Fruit fly (Drosophila melanogaster) whole organism: ENCODE measurements around the gene CG12278.

Experiments used
- CG8478 ChIP-seq: fragments of >200 bp; optimal IDR thresholded peaks from 2 replicates; lab custom pipeline; 2018; ENCODE audit warnings: inconsistent platforms
- Dll ChIP-seq: fragments of >200 bp; optimal IDR thresholded peaks from 2 replicates; lab custom pipeline; 2017
- EcR ChIP-seq, 2 experiments: fragments of >200 bp; optimal IDR thresholded peaks; 2 replicates each; lab custom pipeline; 2017; ENCODE audit warnings: missing biosample characterization in 2 of 2, missing genetic modification characterization in 2 of 2, missing genetic modification reagents in 2 of 2
- pan ChIP-seq: fragments of >200 bp; optimal IDR thresholded peaks from 2 replicates; lab custom pipeline; 2017
- psq ChIP-seq: fragments of >200 bp; optimal IDR thresholded peaks from 2 replicates; lab custom pipeline; 2017

DNA sequence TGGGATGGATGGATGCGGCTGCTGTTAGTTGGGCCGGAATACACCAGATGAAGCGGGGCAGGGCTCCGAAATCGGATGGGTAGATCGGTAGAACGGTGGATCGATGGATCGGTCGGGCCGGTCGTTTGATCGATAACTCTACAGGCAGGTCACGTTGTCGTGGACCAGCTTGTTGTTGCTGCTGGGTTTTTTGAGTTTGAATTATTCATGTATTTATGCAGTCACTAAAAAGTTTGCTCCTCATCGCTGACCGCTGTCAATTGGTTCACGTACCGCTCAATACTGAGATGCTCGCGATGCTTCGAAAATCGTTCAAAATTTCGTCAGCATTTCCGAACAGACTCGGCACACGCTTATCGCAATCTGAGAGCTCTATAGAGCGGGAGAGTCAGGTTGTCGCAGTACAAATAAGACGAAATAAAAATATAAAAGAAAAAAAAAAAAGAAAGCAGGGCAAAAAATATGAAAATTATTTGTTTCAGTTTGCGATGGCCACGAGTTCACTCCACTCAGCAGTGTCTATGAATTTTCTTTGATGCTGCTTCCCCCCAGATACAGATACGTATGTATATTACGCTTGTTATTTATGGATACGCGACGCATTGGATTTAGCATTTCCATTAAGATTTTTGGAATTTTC is 19.8 kb upstream of the CG12278 start, which contains the start of gene peg:
- TF ChIP-seq pan: no peak
- TF ChIP-seq psq (lab: Kevin White, UChicago): no peak
- TF ChIP-seq Dll: no peak
- no peak for TF ChIP-seq EcR (GFP tag; optimal IDR thresholded peaks at IDR 0.05; lab: Kevin White, UChicago)
- TF ChIP-seq CG8478: no peak
